Worm (Caenorhabditis elegans): ENCODE measurements around the gene F28H7.2.

Gene F28H7.2

ce11 chrV:10709385-10709784, 38.3 kb upstream of the F28H7.2 start:
- TF ChIP-seq pax-3 (tag; optimal IDR thresholded peaks at IDR 0.05) = no peak
- no peak for TF ChIP-seq hlh-4 (tag; optimal IDR thresholded peaks at IDR 0.05)
- TF ChIP-seq unc-62 (GFP tag; optimal IDR thresholded peaks at IDR 0.05) = no peak
- TF ChIP-seq ceh-82 (tag; optimal IDR thresholded peaks at IDR 0.05) = no peak
- TF ChIP-seq xbp-1 (tag; optimal IDR thresholded peaks at IDR 0.05) = no peak
- TF ChIP-seq nhr-85 (tag) = peak; percentile 45
- no peak for TF ChIP-seq fkh-8 (tag; optimal IDR thresholded peaks at IDR 0.05)
- no peak for TF ChIP-seq efl-1 (optimal IDR thresholded peaks at IDR 0.05)
- peak in 1 of 2 experiments; percentile 4 for TF ChIP-seq efl-1 (GFP tag; optimal IDR thresholded peaks at IDR 0.05 in 1 of 2)
- TF ChIP-seq zag-1 (tag; optimal IDR thresholded peaks at IDR 0.05) = no peak
- TF ChIP-seq nhr-28 (tag; optimal IDR thresholded peaks at IDR 0.05) = peak; percentile 4
- no peak for TF ChIP-seq mef-2 (tag; optimal IDR thresholded peaks at IDR 0.05)
- TF ChIP-seq dsc-1 (tag; optimal IDR thresholded peaks at IDR 0.05) = no peak
- no peak for TF ChIP-seq aha-1 (tag; optimal IDR thresholded peaks at IDR 0.05)
- TF ChIP-seq alr-1 (tag; optimal IDR thresholded peaks at IDR 0.05; ENCODE audit: borderline replicate concordance) = no peak
- TF ChIP-seq skn-1 (tag; optimal IDR thresholded peaks at IDR 0.05) = peak; percentile 99
- TF ChIP-seq sox-4 (tag; optimal IDR thresholded peaks at IDR 0.05) = no peak
- no peak for TF ChIP-seq nhr-47 (tag; optimal IDR thresholded peaks at IDR 0.05)

DNA sequence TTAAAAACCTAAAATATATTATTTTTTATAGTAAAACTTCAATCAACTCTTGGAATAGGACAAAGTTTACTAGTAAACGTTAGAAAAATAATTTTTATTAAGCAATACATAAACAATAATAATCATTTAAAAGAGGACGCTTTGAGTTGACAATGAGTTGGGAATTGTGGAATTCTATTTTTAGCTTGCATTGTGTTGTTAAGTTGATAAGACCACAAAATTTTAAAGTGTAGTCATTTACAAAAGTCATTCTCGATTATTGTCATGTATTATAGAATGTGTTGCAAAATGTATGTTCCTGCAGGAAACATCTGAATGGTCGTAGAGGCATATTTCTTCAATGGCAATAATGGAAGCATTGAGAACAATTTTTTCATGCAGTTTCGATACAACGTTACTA, 36.7 kb upstream of the F28H7.2 start:
- TF ChIP-seq lin-35 (GFP tag; optimal IDR thresholded peaks at IDR 0.05) (no peak), aha-1 (tag; optimal IDR thresholded peaks at IDR 0.05) (no peak), elt-2 (tag; optimal IDR thresholded peaks at IDR 0.05) (peak; percentile 16), ceh-88 (GFP tag; IDR thresholded peaks at IDR 0.05) (no peak), efl-1 (optimal IDR thresholded peaks at IDR 0.05) (no peak), efl-1 (GFP tag; optimal IDR thresholded peaks at IDR 0.05 in 1 of 2) (peak in 1 of 2 experiments; percentile 50)

- TF ChIP-seq ceh-88 (GFP tag; IDR thresholded peaks at IDR 0.05) (no peak), nhr-28 (tag; optimal IDR thresholded peaks at IDR 0.05) (no peak), efl-1 (optimal IDR thresholded peaks at IDR 0.05) (peak; percentile 3 to 6), efl-1 (GFP tag; optimal IDR thresholded peaks at IDR 0.05 in 1 of 2) (peak in 1 of 2 experiments; percentile 73), aly-2 (tag; optimal IDR thresholded peaks at IDR 0.05) (peak; percentile 74), blmp-1 (tag; optimal IDR thresholded peaks at IDR 0.05) (peak; percentile 56), lin-14 (GFP tag; optimal IDR thresholded peaks at IDR 0.05) (peak; percentile 39), sox-4 (tag; optimal IDR thresholded peaks at IDR 0.05) (peak; percentile 40), mab-9 (GFP tag; IDR thresholded peaks at IDR 0.05) (no peak), C16A3.4 (tag; optimal IDR thresholded peaks at IDR 0.05) (no peak), nhr-12 (tag; optimal IDR thresholded peaks at IDR 0.05) (no peak), nhr-84 (tag; optimal IDR thresholded peaks at IDR 0.05) (no peak), ama-1 (optimal IDR thresholded peaks at IDR 0.05) (peak; percentile 52), tbx-2 (tag; optimal IDR thresholded peaks at IDR 0.05) (peak; percentile 39), mep-1 (tag; optimal IDR thresholded peaks at IDR 0.05) (peak; percentile 0), ztf-4 (tag; optimal IDR thresholded peaks at IDR 0.05) (no peak), unc-130 (tag; optimal IDR thresholded peaks at IDR 0.05) (peak; percentile 7), mdl-1 (tag; optimal IDR thresholded peaks at IDR 0.05) (peak in 1 of 2 experiments; percentile 28), hlh-4 (tag; optimal IDR thresholded peaks at IDR 0.05) (no peak), jun-1 (tag; optimal IDR thresholded peaks at IDR 0.05) (peak; percentile 4), lin-13 (GFP tag; optimal IDR thresholded peaks at IDR 0.05) (no peak), elt-3 (tag; optimal IDR thresholded peaks at IDR 0.05) (peak in 1 of 6 experiments; percentile 10), zag-1 (tag; optimal IDR thresholded peaks at IDR 0.05) (no peak), ces-1 (GFP tag; optimal IDR thresholded peaks at IDR 0.05) (no peak), lsy-2 (tag; optimal IDR thresholded peaks at IDR 0.05) (peak in 1 of 2 experiments; percentile 40), nhr-71 (tag; optimal IDR thresholded peaks at IDR 0.05) (peak; percentile 4), nhr-85 (tag) (peak; percentile 64), lin-35 (GFP tag; optimal IDR thresholded peaks at IDR 0.05) (peak in 1 of 2 experiments; percentile 39), snu-23 (GFP tag; optimal IDR thresholded peaks at IDR 0.05) (peak; percentile 5), ztf-11 (tag; optimal IDR thresholded peaks at IDR 0.05) (no peak)
These were observed 35.7 kb upstream of the F28H7.2 start for ce11 chrV:10711829-10712607.
